Worm (Caenorhabditis elegans) whole organism, young adult: Measurements from ENCODE around the gene K09H11.9.

ENCODE experiments used
- B0019.2 ChIP-seq: fragments of 200-800 bp; sonication (Bioruptor generic); conservative IDR thresholded peaks from 2 replicates; pipeline ENCODE4 v1.3.6; 2022; ENCODE audit warnings: missing genetic modification reagents, missing genetic modification characterization, missing compliant biosample characterization
- B0035.1 ChIP-seq: sonication (generic microtip); optimal IDR thresholded peaks from 2 replicates; lab custom pipeline; 2016; ENCODE audit warnings: missing genetic modification characterization, mild to moderate bottlenecking, missing compliant biosample characterization, missing genotype, missing genetic modification reagents
- B0261.1 ChIP-seq: sonication (generic microtip); optimal IDR thresholded peaks from 2 replicates; lab custom pipeline; 2016; ENCODE audit warnings: mild to moderate bottlenecking, missing genetic modification characterization, moderate library complexity, missing compliant biosample characterization
- C06A6.2 ChIP-seq: fragments of 200-800 bp; sonication (Bioruptor generic); conservative IDR thresholded peaks from 2 replicates; pipeline ENCODE4 v1.3.6; 2022; ENCODE audit warnings: missing genetic modification characterization, missing compliant biosample characterization
- F22D6.2 ChIP-seq: sonication (generic microtip); optimal IDR thresholded peaks from 2 replicates; lab custom pipeline; 2016; ENCODE audit warnings: mild to moderate bottlenecking, missing genetic modification characterization, missing compliant biosample characterization
- F37B4.10 ChIP-seq: fragments of 200-800 bp; sonication (Bioruptor generic); IDR thresholded peaks from 2 replicates; pipeline ENCODE4 v1.3.6; 2022; ENCODE audit warnings: missing genetic modification characterization, missing compliant biosample characterization
- F39B2.1 ChIP-seq: fragments of 200-800 bp; sonication (Bioruptor generic); IDR thresholded peaks from 2 replicates; pipeline ENCODE4 v1.3.6; 2022; ENCODE audit warnings: missing genetic modification reagents, missing genetic modification characterization, missing compliant biosample characterization
- F52B5.7 ChIP-seq: sonication (generic microtip); optimal IDR thresholded peaks from 2 replicates; lab custom pipeline; 2016; ENCODE audit warnings: mild to moderate bottlenecking, missing genetic modification characterization, missing compliant biosample characterization
- K12H6.12 ChIP-seq: fragments of 200-800 bp; sonication (Bioruptor generic); optimal IDR thresholded peaks from 2 replicates; lab custom pipeline; 2018; ENCODE audit warnings: mild to moderate bottlenecking, missing genetic modification characterization, missing compliant biosample characterization
- T07F8.4 ChIP-seq: sonication (generic microtip); optimal IDR thresholded peaks from 2 replicates; lab custom pipeline; 2016; ENCODE audit warnings: mild to moderate bottlenecking, missing genetic modification characterization, moderate library complexity, missing compliant biosample characterization
- Y53F4B.3 ChIP-seq: fragments of 200-800 bp; sonication (Bioruptor generic); IDR thresholded peaks from 2 replicates; pipeline ENCODE4 v1.3.6; 2022; ENCODE audit warnings: missing genetic modification reagents, missing genetic modification characterization, missing compliant biosample characterization
- Y53G8AR.9 ChIP-seq: fragments of 200-800 bp; sonication (Bioruptor generic); conservative IDR thresholded peaks from 2 replicates; pipeline ENCODE4 v1.3.6; 2022; ENCODE audit warnings: missing genetic modification reagents, missing genetic modification characterization, missing compliant biosample characterization
- Y67H2A.10 ChIP-seq: fragments of 200-800 bp; sonication (Bioruptor generic); conservative IDR thresholded peaks from 2 replicates; pipeline ENCODE4 v1.3.6; 2022; ENCODE audit warnings: missing genetic modification reagents, missing genetic modification characterization, missing compliant biosample characterization
- Y95B8A.8 ChIP-seq: fragments of 200-800 bp; sonication (Bioruptor generic); IDR thresholded peaks from 2 replicates; pipeline ENCODE4 v1.3.6; 2022; ENCODE audit warnings: missing genetic modification reagents, missing genetic modification characterization, missing compliant biosample characterization
- ZK185.1 ChIP-seq: sonication (generic microtip); optimal IDR thresholded peaks from 2 replicates; lab custom pipeline; 2016; ENCODE audit warnings: mild to moderate bottlenecking, missing genetic modification characterization, missing compliant biosample characterization; ENCODE audit not compliant: poor library complexity, severe bottlenecking
- attf-6 ChIP-seq: fragments of 200-800 bp; sonication (Bioruptor generic); IDR thresholded peaks from 2 replicates; pipeline ENCODE4 v1.3.6; 2022; ENCODE audit warnings: missing genetic modification reagents, missing genetic modification characterization, missing compliant biosample characterization
- bed-2 ChIP-seq: fragments of 200-800 bp; sonication (Bioruptor generic); IDR thresholded peaks from 2 replicates; pipeline ENCODE4 v1.3.6; 2022; ENCODE audit warnings: missing genetic modification reagents, missing genetic modification characterization, missing compliant biosample characterization
- cebp-2 ChIP-seq: fragments of 200-800 bp; sonication (Bioruptor generic); IDR thresholded peaks from 2 replicates; pipeline ENCODE4 v1.3.6; 2022; ENCODE audit warnings: missing genetic modification characterization, missing compliant biosample characterization
- ceh-27 ChIP-seq: fragments of 200-800 bp; sonication (Bioruptor generic); optimal IDR thresholded peaks from 2 replicates; lab custom pipeline; 2018; ENCODE audit warnings: mild to moderate bottlenecking, missing genetic modification characterization, moderate library complexity, missing compliant biosample characterization
- ceh-40 ChIP-seq: fragments of 200-800 bp; sonication (Bioruptor generic); IDR thresholded peaks from 2 replicates; pipeline ENCODE4 v1.3.6; 2022; ENCODE audit warnings: missing genetic modification characterization, missing compliant biosample characterization
- egrh-3 ChIP-seq: fragments of 200-800 bp; sonication (Bioruptor generic); IDR thresholded peaks from 2 replicates; pipeline ENCODE4 v1.3.6; 2022; ENCODE audit warnings: missing genetic modification reagents, missing genetic modification characterization, missing compliant biosample characterization
- gei-17 ChIP-seq: fragments of 200-800 bp; sonication (Bioruptor generic); optimal IDR thresholded peaks from 2 replicates; lab custom pipeline; 2018; ENCODE audit warnings: mild to moderate bottlenecking, missing genetic modification characterization, missing compliant biosample characterization
- hlh-12 ChIP-seq: sonication (generic microtip); optimal IDR thresholded peaks from 2 replicates; lab custom pipeline; 2016; ENCODE audit warnings: missing genetic modification characterization, missing compliant biosample characterization
- hmg-1.2 ChIP-seq: fragments of 200-800 bp; sonication (Bioruptor generic); IDR thresholded peaks from 2 replicates; pipeline ENCODE4 v1.3.6; 2022; ENCODE audit warnings: missing genetic modification reagents, missing genetic modification characterization, missing compliant biosample characterization
- lin-54 ChIP-seq: fragments of 200-800 bp; sonication (Bioruptor generic); optimal IDR thresholded peaks from 2 replicates; lab custom pipeline; 2018; ENCODE audit warnings: mild to moderate bottlenecking, missing genetic modification characterization, missing compliant biosample characterization
- lsl-1 ChIP-seq: fragments of 200-800 bp; sonication (Bioruptor generic); optimal IDR thresholded peaks from 2 replicates; lab custom pipeline; 2018; ENCODE audit warnings: mild to moderate bottlenecking, missing genetic modification characterization, moderate library complexity, missing compliant biosample characterization
- madf-10 ChIP-seq: sonication (generic microtip); optimal IDR thresholded peaks from 2 replicates; lab custom pipeline; 2016; ENCODE audit warnings: mild to moderate bottlenecking, missing genetic modification characterization, missing compliant biosample characterization
- madf-3 ChIP-seq: fragments of 200-800 bp; sonication (Bioruptor generic); IDR thresholded peaks from 2 replicates; pipeline ENCODE4 v1.3.6; 2022; ENCODE audit warnings: missing genetic modification reagents, missing genetic modification characterization, missing compliant biosample characterization
- madf-6 ChIP-seq: fragments of 200-800 bp; sonication (Bioruptor generic); IDR thresholded peaks from 2 replicates; pipeline ENCODE4 v1.3.6; 2022; ENCODE audit warnings: missing genetic modification reagents, missing genetic modification characterization, missing compliant biosample characterization
- madf-8 ChIP-seq: fragments of 200-800 bp; sonication (Bioruptor generic); conservative IDR thresholded peaks from 2 replicates; pipeline ENCODE4 v1.3.6; 2022; ENCODE audit warnings: missing genetic modification reagents, missing genetic modification characterization, missing compliant biosample characterization
- mcd-1 ChIP-seq: fragments of 200-800 bp; sonication (Bioruptor generic); IDR thresholded peaks from 2 replicates; pipeline ENCODE4 v1.3.6; 2022; ENCODE audit warnings: missing genetic modification reagents, missing genetic modification characterization, missing compliant biosample characterization
- mel-28 ChIP-seq: sonication (generic microtip); optimal IDR thresholded peaks from 2 replicates; lab custom pipeline; 2016; ENCODE audit warnings: borderline replicate concordance, mild to moderate bottlenecking, missing genetic modification characterization, missing compliant biosample characterization
- nhr-120 ChIP-seq: fragments of 200-800 bp; sonication (Bioruptor generic); IDR thresholded peaks from 2 replicates; pipeline ENCODE4 v1.3.6; 2022; ENCODE audit warnings: missing genetic modification characterization, missing compliant biosample characterization
- nhr-90 ChIP-seq: sonication (generic microtip); optimal IDR thresholded peaks from 2 replicates; lab custom pipeline; 2016; ENCODE audit warnings: missing genotype, mild to moderate bottlenecking, missing genetic modification characterization, missing compliant biosample characterization
- pbrm-1 ChIP-seq: fragments of 200-800 bp; sonication (Bioruptor generic); IDR thresholded peaks from 2 replicates; pipeline ENCODE4 v1.3.6; 2022; ENCODE audit warnings: missing genetic modification reagents, missing genetic modification characterization, missing compliant biosample characterization
- snpc-3.4 ChIP-seq: sonication (generic microtip); optimal IDR thresholded peaks from 2 replicates; lab custom pipeline; 2017; ENCODE audit warnings: missing genetic modification characterization, mild to moderate bottlenecking, missing compliant biosample characterization, antibody characterized with exemption, moderate library complexity, missing genotype, missing genetic modification reagents
- sptf-2 ChIP-seq: fragments of 200-800 bp; sonication (Bioruptor generic); optimal IDR thresholded peaks from 2 replicates; lab custom pipeline; 2018; ENCODE audit warnings: mild to moderate bottlenecking, missing genetic modification characterization, missing compliant biosample characterization
- tbx-9 ChIP-seq: sonication (generic microtip); optimal IDR thresholded peaks from 2 replicates; lab custom pipeline; 2016; ENCODE audit warnings: borderline replicate concordance, missing genetic modification characterization, inconsistent platforms, missing compliant biosample characterization
- zim-3 ChIP-seq: sonication (generic microtip); optimal IDR thresholded peaks from 2 replicates; lab custom pipeline; 2017; ENCODE audit warnings: mild to moderate bottlenecking, missing genetic modification characterization, moderate library complexity, missing compliant biosample characterization

Gene K09H11.9

DNA sequence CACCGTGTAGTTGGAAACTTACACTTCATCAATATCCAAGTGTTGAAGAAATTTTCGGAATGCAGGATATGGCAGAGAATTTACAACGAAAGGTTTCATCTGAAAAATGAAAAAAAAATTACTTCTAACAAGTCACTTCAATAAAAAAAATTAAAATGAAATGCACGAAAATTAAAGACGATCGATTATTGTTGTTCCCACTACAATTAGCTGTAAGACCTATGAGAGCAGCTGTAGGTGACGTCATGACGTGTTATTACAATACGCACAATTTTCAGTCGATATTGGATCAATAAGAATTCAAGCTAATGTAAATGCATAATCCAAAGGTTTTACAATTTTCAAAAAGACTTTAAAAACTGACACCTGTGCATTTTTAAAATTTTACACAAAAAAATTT lies 43.7 kb upstream of the K09H11.9 start, which contains the start of gene C53A3.1:
Gene C53A3.1, minus strand, starts transcription at position 101 of the 400 bp plus-strand sequence.
- TF ChIP-seq mel-28 (tag; lab: Kevin White, UChicago) (no peak), ZK185.1 (tag; lab: Kevin White, UChicago) (no peak), F22D6.2 (tag; lab: Kevin White, UChicago) (no peak), K12H6.12 (tag; lab: Kevin White, UChicago) (no peak), B0019.2 (GFP tag; lab: Robert Waterston, UW) (no peak), madf-8 (GFP tag; lab: Robert Waterston, UW) (no peak), T07F8.4 (no peak), B0035.1 (tag; lab: Kevin White, UChicago) (no peak), madf-6 (GFP tag; lab: Robert Waterston, UW) (no peak), zim-3 (tag; lab: Kevin White, UChicago) (no peak), lin-54 (GFP tag; lab: Kevin White, UChicago) (no peak), tbx-9 (tag; lab: Kevin White, UChicago) (no peak), bed-2 (GFP tag; lab: Robert Waterston, UW) (no peak), Y53G8AR.9 (GFP tag; lab: Robert Waterston, UW) (no peak), F37B4.10 (no peak), Y67H2A.10 (GFP tag; lab: Robert Waterston, UW) (no peak), snpc-3.4 (no peak)

DNA sequence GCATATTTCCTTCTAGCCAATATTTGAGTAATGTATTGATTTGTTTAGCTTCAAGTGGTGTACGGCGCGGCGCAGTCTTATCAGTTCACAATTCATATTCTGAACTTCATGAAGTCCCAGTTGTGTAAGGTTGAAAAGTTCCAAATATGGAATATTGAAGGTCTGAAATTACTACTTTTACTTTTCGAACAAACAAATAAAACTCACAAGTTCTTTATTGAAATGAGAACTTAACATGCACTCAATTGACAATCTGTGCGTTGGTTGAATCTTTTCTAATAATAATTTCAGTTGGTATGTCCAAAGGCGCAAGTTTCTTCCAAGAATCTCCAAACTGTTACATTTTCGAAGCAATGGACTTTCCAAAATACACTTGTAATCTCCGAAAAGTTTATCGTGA lies 42.4 kb upstream of the K09H11.9 start, which contains the start of gene C53A3.4:
Gene C53A3.4, minus strand, starts transcription at position 101 of the 400 bp plus-strand sequence.
- TF ChIP-seq ceh-27 (GFP tag; lab: Kevin White, UChicago), result no peak
- no peak for TF ChIP-seq C06A6.2 (GFP tag; lab: Robert Waterston, UW)
- no peak for TF ChIP-seq B0261.1 (tag; lab: Kevin White, UChicago)
- no peak for TF ChIP-seq F37B4.10
- TF ChIP-seq egrh-3 (GFP tag; lab: Robert Waterston, UW), result no peak
- no peak for TF ChIP-seq cebp-2
- no peak for TF ChIP-seq mel-28 (tag; lab: Kevin White, UChicago)
- TF ChIP-seq F22D6.2 (tag; lab: Kevin White, UChicago), result no peak
- TF ChIP-seq madf-3 (GFP tag; lab: Robert Waterston, UW), result no peak
- no peak for TF ChIP-seq lin-54 (GFP tag; lab: Kevin White, UChicago)
- no peak for TF ChIP-seq F39B2.1 (GFP tag; lab: Robert Waterston, UW)
- no peak for TF ChIP-seq mcd-1 (GFP tag; lab: Robert Waterston, UW)
- TF ChIP-seq Y53F4B.3 (GFP tag; lab: Robert Waterston, UW), result no peak
- no peak for TF ChIP-seq gei-17 (GFP tag; lab: Kevin White, UChicago)
- no peak for TF ChIP-seq Y95B8A.8 (GFP tag; lab: Robert Waterston, UW)
- TF ChIP-seq K12H6.12 (tag; lab: Kevin White, UChicago), result no peak
- no peak for TF ChIP-seq attf-6

DNA sequence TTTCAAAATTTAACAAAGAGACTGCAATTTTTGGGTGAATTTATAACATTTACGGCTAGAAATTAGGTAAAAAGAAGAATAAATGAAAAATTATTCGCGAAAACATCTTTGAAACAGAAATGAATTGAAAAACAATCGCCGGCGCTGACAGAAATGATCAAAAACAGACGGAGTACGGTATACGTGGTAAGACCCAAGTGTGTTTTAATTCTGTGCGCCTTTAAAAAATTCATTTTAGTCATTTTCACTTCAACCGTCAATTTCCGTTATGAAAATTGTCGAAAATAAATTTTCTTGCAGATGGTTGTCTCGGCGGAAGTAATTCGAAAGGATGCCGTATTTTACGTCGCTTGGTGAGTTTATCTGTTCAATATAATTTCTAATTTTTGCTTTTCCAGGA lies 39.8 kb upstream of the K09H11.9 start, which contains the start of gene C53A3.3:
Gene C53A3.3, plus strand, starts transcription at position 301 of the 400 bp plus-strand sequence.
- TF ChIP-seq B0035.1 (tag; lab: Kevin White, UChicago) (no peak), ceh-40 (GFP tag; lab: Robert Waterston, UW) (no peak), K12H6.12 (tag; lab: Kevin White, UChicago) (no peak), pbrm-1 (no peak), mel-28 (tag; lab: Kevin White, UChicago) (no peak), nhr-120 (no peak), lsl-1 (GFP tag; lab: Kevin White, UChicago) (no peak), hlh-12 (tag; lab: Kevin White, UChicago) (no peak), hmg-1.2 (GFP tag; lab: Robert Waterston, UW) (no peak), sptf-2 (GFP tag; lab: Kevin White, UChicago) (no peak), nhr-90 (tag; lab: Kevin White, UChicago) (no peak), madf-10 (no peak), F52B5.7 (tag; lab: Kevin White, UChicago) (no peak), F39B2.1 (GFP tag; lab: Robert Waterston, UW) (no peak), F22D6.2 (tag; lab: Kevin White, UChicago) (no peak), zim-3 (tag; lab: Kevin White, UChicago) (no peak)
